Fruit fly (Drosophila melanogaster): Measurements from ENCODE around the gene CG13895.

dm6 chr3L:684749-685440, 23.1 kb downstream of the CG13895 start:
- TF ChIP-seq exex (tag; optimal IDR thresholded peaks at IDR 0.05) (no peak), CG4617 (GFP tag; optimal IDR thresholded peaks at IDR 0.05; ENCODE audit: borderline replicate concordance) (no peak), CG9797 (GFP tag; optimal IDR thresholded peaks at IDR 0.05) (no peak), CG12155 (GFP tag; optimal IDR thresholded peaks at IDR 0.05) (no peak), tin (GFP tag; optimal IDR thresholded peaks at IDR 0.05) (no peak), maf-S (GFP tag; optimal IDR thresholded peaks at IDR 0.05) (no peak)

All from whole organism, embryonic.